Fruit fly (Drosophila melanogaster): ENCODE data around the gene CG4582.

CG4582 gene

DNA sequence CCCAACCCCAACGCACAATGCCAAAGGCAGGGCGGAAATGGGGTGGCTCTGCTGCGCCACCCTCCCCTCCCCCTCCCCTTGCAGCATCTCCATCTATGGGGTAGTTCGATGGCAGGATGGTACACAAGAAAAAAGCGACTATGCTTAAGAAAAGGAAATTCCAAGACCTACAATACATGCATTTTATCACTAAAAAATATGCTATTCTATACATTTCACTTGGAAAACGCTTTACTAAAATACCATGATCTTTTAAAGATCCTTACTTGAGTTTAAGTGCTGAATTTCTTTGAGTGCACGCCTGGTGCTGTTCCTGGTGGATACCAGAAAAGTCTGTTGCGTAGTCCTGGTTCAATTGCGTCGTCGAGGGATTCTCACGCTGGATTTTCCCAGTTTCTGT lies 48.1 kb upstream of the CG4582 start (continued):
- TF ChIP-seq Lim3 (GFP tag; IDR thresholded peaks at IDR 0.05): no peak; the same call in 1 of the 2 replicates
- peak; percentile 73 for TF ChIP-seq CG14014 (GFP tag; IDR thresholded peaks at IDR 0.05)
- peak; percentile 76 for TF ChIP-seq CG17328 (GFP tag; IDR thresholded peaks at IDR 0.05)
- no peak for TF ChIP-seq vnd (GFP tag; IDR thresholded peaks at IDR 0.05; ENCODE audit: partially characterized antibody)
- TF ChIP-seq Ets97D (GFP tag; optimal IDR thresholded peaks at IDR 0.05): peak; percentile 11
- peak; percentile 57 for TF ChIP-seq Hand (GFP tag; optimal IDR thresholded peaks at IDR 0.05)
- peak; percentile 21 for TF ChIP-seq D (optimal IDR thresholded peaks at IDR 0.05)
- peak; percentile 64 for TF ChIP-seq D (GFP tag; optimal IDR thresholded peaks at IDR 0.05)
- peak; percentile 24 for TF ChIP-seq CG15011 (GFP tag; optimal IDR thresholded peaks at IDR 0.05)
- TF ChIP-seq CG32532 (GFP tag; IDR thresholded peaks at IDR 0.05): peak; percentile 75
- TF ChIP-seq CG10321 (GFP tag; IDR thresholded peaks at IDR 0.05): no peak
- no peak for TF ChIP-seq Bgb (GFP tag; IDR thresholded peaks at IDR 0.05; ENCODE audit: partially characterized antibody)
- TF ChIP-seq gsb (GFP tag; IDR thresholded peaks at IDR 0.05): peak; percentile 49; the same call in 1 of the 2 replicates
- TF ChIP-seq CG14667 (GFP tag; IDR thresholded peaks at IDR 0.05): peak; percentile 44
- peak; percentile 48 for TF ChIP-seq CG5245 (GFP tag; optimal IDR thresholded peaks at IDR 0.05)
- TF ChIP-seq slou (GFP tag; optimal IDR thresholded peaks at IDR 0.05): peak; percentile 17
- peak; percentile 56 for TF ChIP-seq CG9727 (GFP tag; optimal IDR thresholded peaks at IDR 0.05)
- peak; percentile 72 for TF ChIP-seq zfh1 (GFP tag; IDR thresholded peaks at IDR 0.05)
- TF ChIP-seq CG9609 (GFP tag; optimal IDR thresholded peaks at IDR 0.05): peak; percentile 55
- TF ChIP-seq Dad (GFP tag; optimal IDR thresholded peaks at IDR 0.05): peak; percentile 36
- peak; percentile 83 for TF ChIP-seq Antp (GFP tag; optimal IDR thresholded peaks at IDR 0.05)
- no peak for TF ChIP-seq z (GFP tag; IDR thresholded peaks at IDR 0.05)
- peak; percentile 73 for TF ChIP-seq CG2120 (GFP tag; optimal IDR thresholded peaks at IDR 0.05)
- no peak for TF ChIP-seq dati (GFP tag; IDR thresholded peaks at IDR 0.05)
- peak; percentile 83 for TF ChIP-seq vvl (GFP tag; IDR thresholded peaks at IDR 0.05)
- TF ChIP-seq dm (GFP tag; optimal IDR thresholded peaks at IDR 0.05): peak; percentile 9
- TF ChIP-seq Fer3 (tag; optimal IDR thresholded peaks at IDR 0.05): peak; percentile 70
- TF ChIP-seq CG3995 (GFP tag; optimal IDR thresholded peaks at IDR 0.05): no peak
- TF ChIP-seq exex (tag; optimal IDR thresholded peaks at IDR 0.05): no peak
- peak; percentile 72 for TF ChIP-seq unpg (GFP tag; optimal IDR thresholded peaks at IDR 0.05)
- TF ChIP-seq Nf-YA (GFP tag; IDR thresholded peaks at IDR 0.05): peak; percentile 67
- TF ChIP-seq jing (GFP tag; optimal IDR thresholded peaks at IDR 0.05): peak; percentile 53
- peak; percentile 48 for TF ChIP-seq CG3281 (GFP tag; optimal IDR thresholded peaks at IDR 0.05)
- no peak for TF ChIP-seq CG10565 (GFP tag; optimal IDR thresholded peaks at IDR 0.05)
- peak; percentile 58 for TF ChIP-seq pho (GFP tag; optimal IDR thresholded peaks at IDR 0.05)
- TF ChIP-seq sim (GFP tag; IDR thresholded peaks at IDR 0.05): peak; percentile 48; the same call in 1 of the 2 replicates
- peak; percentile 38 for TF ChIP-seq trem (tag; optimal IDR thresholded peaks at IDR 0.05)
- peak; percentile 61 for TF ChIP-seq CG10209 (GFP tag; optimal IDR thresholded peaks at IDR 0.05)
- TF ChIP-seq Doc2 (GFP tag; IDR thresholded peaks at IDR 0.05): no peak
- TF ChIP-seq ara (GFP tag; IDR thresholded peaks at IDR 0.05): peak; percentile 81
- TF ChIP-seq mld (GFP tag; IDR thresholded peaks at IDR 0.05; ENCODE audit: partially characterized antibody): no peak
- TF ChIP-seq CG1832 (GFP tag; optimal IDR thresholded peaks at IDR 0.05): no peak
- peak; percentile 59 for TF ChIP-seq Hsf (GFP tag; optimal IDR thresholded peaks at IDR 0.05)
- no peak for TF ChIP-seq CG6791 (GFP tag; IDR thresholded peaks at IDR 0.05; ENCODE audit: partially characterized antibody)
- TF ChIP-seq CG9797 (GFP tag; optimal IDR thresholded peaks at IDR 0.05): no peak
- TF ChIP-seq grau (tag; optimal IDR thresholded peaks at IDR 0.05): peak; percentile 74
- TF ChIP-seq CG10462 (GFP tag; optimal IDR thresholded peaks at IDR 0.05): peak; percentile 14
- peak; percentile 55; the same call in 2 of the 3 replicates for TF ChIP-seq Optix (GFP tag; IDR thresholded peaks at IDR 0.05)
- TF ChIP-seq sisA (GFP tag; IDR thresholded peaks at IDR 0.05): peak; percentile 79
- TF ChIP-seq CG17802 (tag; optimal IDR thresholded peaks at IDR 0.05): peak; percentile 39
- no peak for TF ChIP-seq sna (GFP tag; IDR thresholded peaks at IDR 0.05; ENCODE audit: partially characterized antibody)
- TF ChIP-seq CG14441 (GFP tag; IDR thresholded peaks at IDR 0.05): peak; percentile 74
